Fruit fly (Drosophila melanogaster) whole organism, prepupa: Measurements from ENCODE around the gene mRpS33.

Experiments used
- Blimp-1 ChIP-seq: fragments of 200-800 bp; sonication (Bioruptor generic); optimal IDR thresholded peaks from 3 replicates; lab custom pipeline; 2017; ENCODE audit warnings: missing biosample characterization, missing genetic modification characterization, mild to moderate bottlenecking, moderate library complexity, missing genetic modification reagents
- CG10631 ChIP-seq: fragments of 200-800 bp; sonication (Bioruptor generic); optimal IDR thresholded peaks from 2 replicates; lab custom pipeline; 2016; ENCODE audit warnings: missing biosample characterization, missing genetic modification characterization
- CG10669 ChIP-seq: fragments of 200-800 bp; sonication (Bioruptor generic); optimal IDR thresholded peaks from 3 replicates; lab custom pipeline; 2018; ENCODE audit warnings: missing biosample characterization, mild to moderate bottlenecking, missing genetic modification characterization, moderate library complexity
- CG11902 ChIP-seq: fragments of 200-800 bp; sonication (Bioruptor generic); optimal IDR thresholded peaks from 3 replicates; lab custom pipeline; 2016; ENCODE audit warnings: missing biosample characterization, missing genetic modification characterization
- CG15336 ChIP-seq: fragments of 200-800 bp; sonication (Bioruptor generic); IDR thresholded peaks from 2 replicates; pipeline ENCODE4 v1.3.6; 2022; ENCODE audit warnings: missing biosample characterization, missing genetic modification characterization
- CG3032 ChIP-seq: fragments of 200-800 bp; optimal IDR thresholded peaks from 2 replicates; lab custom pipeline; 2019; ENCODE audit warnings: missing biosample characterization, mild to moderate bottlenecking, missing genetic modification characterization, moderate library complexity
- CG31627 ChIP-seq: fragments of 200-800 bp; sonication (Bioruptor generic); optimal IDR thresholded peaks from 3 replicates; lab custom pipeline; 2016; ENCODE audit warnings: missing biosample characterization, missing genetic modification characterization
- CG32006 ChIP-seq: fragments of 200-800 bp; sonication (Bioruptor generic); optimal IDR thresholded peaks from 3 replicates; lab custom pipeline; 2017; ENCODE audit warnings: missing biosample characterization, mild to moderate bottlenecking, missing genetic modification characterization
- CG6163 ChIP-seq: fragments of 200-800 bp; sonication (Bioruptor generic); IDR thresholded peaks from 3 replicates; pipeline ENCODE4 v1.3.6; 2022; ENCODE audit warnings: missing biosample characterization, missing genetic modification characterization
- CG6808 ChIP-seq: fragments of 200-800 bp; sonication (Bioruptor generic); optimal IDR thresholded peaks from 3 replicates; lab custom pipeline; 2017; ENCODE audit warnings: missing biosample characterization, missing genetic modification characterization, mild to moderate bottlenecking, moderate library complexity, missing genetic modification reagents
- CG6854 ChIP-seq: fragments of 200-800 bp; sonication (Bioruptor generic); optimal IDR thresholded peaks from 2 replicates; lab custom pipeline; 2017; ENCODE audit warnings: missing biosample characterization, mild to moderate bottlenecking, missing genetic modification characterization
- CG8319 ChIP-seq: fragments of 200-800 bp; sonication (Bioruptor generic); optimal IDR thresholded peaks from 3 replicates; lab custom pipeline; 2016; ENCODE audit warnings: missing biosample characterization, missing genetic modification characterization
- CG9139 ChIP-seq: fragments of 200-800 bp; sonication (Bioruptor generic); optimal IDR thresholded peaks from 3 replicates; lab custom pipeline; 2017; ENCODE audit warnings: missing biosample characterization, mild to moderate bottlenecking, missing genetic modification characterization
- Eip75B ChIP-seq: fragments of 200-800 bp; sonication (Bioruptor generic); optimal IDR thresholded peaks from 3 replicates; lab custom pipeline; 2016; ENCODE audit warnings: missing biosample characterization, missing genetic modification characterization
- Eip78C ChIP-seq: fragments of 200-800 bp; sonication (Bioruptor generic); peaks from one replicate; lab custom pipeline; 2016; ENCODE audit warnings: missing biosample characterization, missing genetic modification characterization
- Eip93F ChIP-seq: fragments of 200-800 bp; sonication (Bioruptor generic); optimal IDR thresholded peaks from 2 replicates; lab custom pipeline; 2016; ENCODE audit warnings: missing biosample characterization, mild to moderate bottlenecking, missing genetic modification characterization
- Ets21C ChIP-seq: fragments of 200-800 bp; sonication (Bioruptor generic); optimal IDR thresholded peaks from 3 replicates; lab custom pipeline; 2016; ENCODE audit warnings: missing biosample characterization, missing genetic modification characterization
- Gug ChIP-seq: fragments of 200-800 bp; sonication (Bioruptor generic); IDR thresholded peaks from 2 replicates; pipeline ENCODE4 v1.3.6; 2022; ENCODE audit warnings: missing biosample characterization, missing genetic modification characterization
- Hr38 ChIP-seq: sonication (Bioruptor generic); optimal IDR thresholded peaks from 2 replicates; lab custom pipeline; 2016; ENCODE audit warnings: missing biosample characterization, missing genetic modification characterization
- Hr4 ChIP-seq: fragments of 200-800 bp; sonication (Bioruptor generic); optimal IDR thresholded peaks from 3 replicates; lab custom pipeline; 2016; ENCODE audit warnings: missing biosample characterization, missing genetic modification characterization
- OdsH ChIP-seq: fragments of 200-800 bp; sonication (Bioruptor generic); optimal IDR thresholded peaks from 3 replicates; lab custom pipeline; 2016; ENCODE audit warnings: missing biosample characterization, missing genetic modification characterization
- Smox ChIP-seq: fragments of 200-800 bp; sonication (Bioruptor generic); optimal IDR thresholded peaks from 3 replicates; lab custom pipeline; 2016; ENCODE audit warnings: missing biosample characterization, missing genetic modification characterization
- Sox102F ChIP-seq: fragments of 200-800 bp; sonication (Bioruptor generic); optimal IDR thresholded peaks from 2 replicates; lab custom pipeline; 2016; ENCODE audit warnings: missing biosample characterization, mild to moderate bottlenecking, missing genetic modification characterization
- Sox14 ChIP-seq: fragments of 200-800 bp; sonication (Bioruptor generic); optimal IDR thresholded peaks from 3 replicates; lab custom pipeline; 2016; ENCODE audit warnings: missing biosample characterization, missing genetic modification characterization
- Sox15 ChIP-seq: fragments of 200-800 bp; sonication (Bioruptor generic); optimal IDR thresholded peaks from 3 replicates; lab custom pipeline; 2016; ENCODE audit warnings: missing biosample characterization, missing genetic modification characterization
- acj6 ChIP-seq: fragments of 200-800 bp; sonication (Bioruptor generic); optimal IDR thresholded peaks from 3 replicates; lab custom pipeline; 2016; ENCODE audit warnings: missing biosample characterization, missing genetic modification characterization
- cyc ChIP-seq: fragments of 200-800 bp; sonication (Bioruptor generic); optimal IDR thresholded peaks from 3 replicates; lab custom pipeline; 2016; ENCODE audit warnings: missing biosample characterization, missing genetic modification characterization
- dac ChIP-seq: fragments of 200-800 bp; sonication (Bioruptor generic); optimal IDR thresholded peaks from 2 replicates; lab custom pipeline; 2017; ENCODE audit warnings: missing biosample characterization, mild to moderate bottlenecking, missing genetic modification characterization
- dsx ChIP-seq: fragments of 200-800 bp; optimal IDR thresholded peaks from 3 replicates; lab custom pipeline; 2019; ENCODE audit warnings: missing biosample characterization, mild to moderate bottlenecking, missing genetic modification characterization, moderate library complexity; ENCODE audit not compliant: poor library complexity, severe bottlenecking
- fd85E ChIP-seq: fragments of 200-800 bp; sonication (Bioruptor generic); optimal IDR thresholded peaks from 3 replicates; lab custom pipeline; 2016; ENCODE audit warnings: missing biosample characterization, missing genetic modification characterization
- fkh ChIP-seq: fragments of 200-800 bp; sonication (Bioruptor generic); optimal IDR thresholded peaks from 3 replicates; lab custom pipeline; 2017; ENCODE audit warnings: missing biosample characterization, mild to moderate bottlenecking, missing genetic modification characterization, moderate library complexity
- pdm3 ChIP-seq: fragments of 200-800 bp; sonication (Bioruptor generic); optimal IDR thresholded peaks from 3 replicates; lab custom pipeline; 2016; ENCODE audit warnings: missing biosample characterization, missing genetic modification characterization
- salr ChIP-seq, 2 experiments: fragments of 200-800 bp; sonication (Bioruptor generic); optimal IDR thresholded peaks; 3 replicates each; lab custom pipeline; 2016 to 2018; ENCODE audit warnings: missing biosample characterization in 2 of 2, missing genetic modification characterization in 2 of 2, mild to moderate bottlenecking in 1 of 2
- spab ChIP-seq: fragments of 200-800 bp; sonication (Bioruptor generic); optimal IDR thresholded peaks from 2 replicates; lab custom pipeline; 2017; ENCODE audit warnings: missing biosample characterization, mild to moderate bottlenecking, missing genetic modification characterization, missing genetic modification reagents
- ss ChIP-seq, 2 experiments: fragments of 200-800 bp; sonication (Bioruptor generic); optimal IDR thresholded peaks; 2 replicates in 1 of 2; 3 replicates in 1 of 2; lab custom pipeline; 2017 to 2018; ENCODE audit warnings: mild to moderate bottlenecking in 2 of 2, missing biosample characterization in 2 of 2, missing genetic modification characterization in 2 of 2, moderate library complexity in 1 of 2
- topi ChIP-seq: fragments of 200-800 bp; sonication (Bioruptor generic); optimal IDR thresholded peaks from 3 replicates; lab custom pipeline; 2016; ENCODE audit warnings: missing biosample characterization, missing genetic modification characterization
- vri ChIP-seq: fragments of 200-800 bp; sonication (Bioruptor generic); optimal IDR thresholded peaks from 3 replicates; lab custom pipeline; 2016; ENCODE audit warnings: missing biosample characterization, mild to moderate bottlenecking, missing genetic modification characterization

Gene mRpS33

dm6 chr3R:16455875-16456274 is 19.5 kb upstream of the mRpS33 start, which contains the start of gene CG14883:
CG14883 (plus strand) TSS chr3R:16456052.
- TF ChIP-seq CG6808, result no peak
- TF ChIP-seq Blimp-1 (GFP tag; lab: Kevin White, UChicago), result peak; percentile 97

- TF ChIP-seq Sox15 (GFP tag; lab: Kevin White, UChicago) (no peak), OdsH (GFP tag; lab: Kevin White, UChicago) (no peak), Eip93F (GFP tag; lab: Kevin White, UChicago) (no peak), CG6854 (GFP tag; lab: Kevin White, UChicago) (no peak)
- TF ChIP-seq, all 60 proteins: peak for 0
Observed at dm6 chr3R:16454192-16454591, 17.8 kb upstream of the mRpS33 start, which contains the start of gene CG10405. CG10405 (plus strand) TSS chr3R:16454492.

- TF ChIP-seq CG6854 (GFP tag; lab: Kevin White, UChicago), result peak; percentile 16
- TF ChIP-seq Hr4, result no peak
- TF ChIP-seq, all 60 proteins: peak for 1
Observed at dm6 chr3R:16453597-16453996, 17.2 kb upstream of the mRpS33 start, which contains the start of gene Pak3. Pak3 (minus strand) TSS chr3R:16453821.

- TF ChIP-seq fkh (GFP tag; lab: Kevin White, UChicago) (no peak), Eip75B (GFP tag; lab: Kevin White, UChicago) (no peak), CG6854 (GFP tag; lab: Kevin White, UChicago) (peak; percentile 46), Eip78C (GFP tag; lab: Kevin White, UChicago) (peak; percentile 45), CG15336 (GFP tag; lab: Robert Waterston, UW) (0 out of 2 replicates have a peak, but pooled peaks have one; percentile 26), Sox14 (GFP tag; lab: Kevin White, UChicago) (peak; percentile 40), Blimp-1 (GFP tag; lab: Kevin White, UChicago) (peak; percentile 20), vri (GFP tag; lab: Kevin White, UChicago) (peak; percentile 24), ss (GFP tag; optimal IDR thresholded peaks at IDR 0.05; lab: Kevin White, UChicago) (peak in 1 of 2 experiments; percentile 40)
- TF ChIP-seq, all 60 proteins: peak for 7
Observed at dm6 chr3R:16452954-16453587, 16.7 kb upstream of the mRpS33 start.

dm6 chr3R:16449187-16449973 is 13.0 kb upstream of the mRpS33 start:
- TF ChIP-seq acj6 (GFP tag; lab: Kevin White, UChicago) (peak; percentile 98), OdsH (GFP tag; lab: Kevin White, UChicago) (peak; percentile 97), CG3032 (tag; lab: Kevin White, UChicago) (peak; percentile 99), CG10631 (peak; percentile 99), dac (GFP tag; lab: Kevin White, UChicago) (peak; percentile 97), CG9139 (GFP tag; lab: Kevin White, UChicago) (peak; percentile 97), Sox102F (GFP tag; lab: Kevin White, UChicago) (peak; percentile 81), Eip93F (GFP tag; lab: Kevin White, UChicago) (no peak), salr (GFP tag; optimal IDR thresholded peaks at IDR 0.05; lab: Kevin White, UChicago) (peak; percentile 97 to 99), Gug (GFP tag; lab: Robert Waterston, UW) (peak; percentile 99), topi (GFP tag; lab: Kevin White, UChicago) (peak; percentile 92), dsx (GFP tag; lab: Kevin White, UChicago) (peak; percentile 98), Sox14 (GFP tag; lab: Kevin White, UChicago) (peak; percentile 99), CG8319 (GFP tag; lab: Kevin White, UChicago) (peak; percentile 95), CG15336 (GFP tag; lab: Robert Waterston, UW) (peak; percentile 96), Hr4 (peak; percentile 99), CG11902 (peak; percentile 99), CG10669 (peak; percentile 99), CG32006 (GFP tag; lab: Kevin White, UChicago) (peak; percentile 99), spab (GFP tag; lab: Kevin White, UChicago) (peak; percentile 99), Hr38 (GFP tag; lab: Kevin White, UChicago) (peak; percentile 92), cyc (peak; percentile 95), CG6163 (GFP tag; lab: Robert Waterston, UW) (peak; percentile 99), Sox15 (GFP tag; lab: Kevin White, UChicago) (peak; percentile 96), Smox (GFP tag; lab: Kevin White, UChicago) (no peak), CG6808 (peak; percentile 98), CG31627 (GFP tag; lab: Kevin White, UChicago) (peak; percentile 92), Eip75B (GFP tag; lab: Kevin White, UChicago) (peak; percentile 99), fd85E (GFP tag; lab: Kevin White, UChicago) (peak; percentile 76), Ets21C (peak; percentile 86), pdm3 (GFP tag; lab: Kevin White, UChicago) (peak; percentile 99)
